Worm (Caenorhabditis elegans): Measurements from ENCODE around the gene B0303.4.

ce11 chrIII:8739126-8739525, 49.5 kb downstream of the B0303.4 start:
- TF ChIP-seq flt-1 (GFP tag; IDR thresholded peaks at IDR 0.05) (no peak), cog-1 (tag; optimal IDR thresholded peaks at IDR 0.05) (no peak), med-1 (GFP tag; optimal IDR thresholded peaks at IDR 0.05; ENCODE audit: insufficient read depth) (no peak), klf-2 (GFP tag; conservative IDR thresholded peaks at IDR 0.05) (no peak), ztf-29 (GFP tag; IDR thresholded peaks at IDR 0.05) (no peak), ztf-23 (GFP tag; IDR thresholded peaks at IDR 0.05) (no peak), ref-1 (GFP tag; conservative IDR thresholded peaks at IDR 0.05) (no peak)

Data from whole organism, midembryonic.